Worm (Caenorhabditis elegans) whole organism, late embryonic: ENCODE measurements around the gene nipi-4.

Source experiments
- elt-2 ChIP-seq: sonication (generic microtip); optimal IDR thresholded peaks from 2 replicates; lab custom pipeline; 2016; ENCODE audit warnings: missing genetic modification reagents, missing genetic modification characterization, missing compliant biosample characterization
- nfya-1 ChIP-seq: sonication (generic microtip); optimal IDR thresholded peaks from 2 replicates; lab custom pipeline; 2017; ENCODE audit warnings: missing genetic modification characterization, mild to moderate bottlenecking, missing compliant biosample characterization, antibody characterized with exemption, moderate library complexity
- tbx-7 ChIP-seq: sonication (generic microtip); optimal IDR thresholded peaks from 2 replicates; lab custom pipeline; 2016; ENCODE audit warnings: missing genotype, missing genetic modification characterization, missing compliant biosample characterization

ce11 chrV:7878411-7878964, 7.9 kb upstream of the nipi-4 start, which contains the start of gene F40A3.2:
- TF ChIP-seq elt-2 (no peak), tbx-7 (tag; lab: Kevin White, UChicago) (no peak), nfya-1 (tag; lab: Kevin White, UChicago) (no peak)
